Fruit fly (Drosophila melanogaster): ENCODE measurements around the gene FoxP.

Gene FoxP

DNA sequence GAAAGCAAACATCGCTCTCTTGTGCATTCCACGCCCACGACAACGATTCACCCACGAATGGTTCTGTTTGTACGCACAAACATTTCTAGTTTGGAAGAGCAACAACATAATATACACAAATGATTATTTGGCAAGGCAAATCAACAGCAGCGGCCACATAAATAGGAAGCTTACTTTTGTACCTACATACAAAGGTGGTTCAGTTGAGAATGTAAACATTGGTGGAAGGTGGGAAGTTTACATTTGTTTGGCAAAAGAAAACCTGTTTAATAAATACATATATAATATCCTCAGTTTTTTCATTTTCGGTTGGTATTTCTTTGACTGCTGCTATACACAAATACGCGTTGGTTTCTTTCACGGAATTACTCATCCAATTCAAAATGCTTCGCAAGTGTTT lies 28.1 kb downstream of the FoxP start (continued):
- TF ChIP-seq CG6683 (GFP tag; optimal IDR thresholded peaks at IDR 0.05): peak; percentile 74
- no peak for TF ChIP-seq pros (GFP tag; optimal IDR thresholded peaks at IDR 0.05)
- TF ChIP-seq Dll (GFP tag; IDR thresholded peaks at IDR 0.05; ENCODE audit: partially characterized antibody): no peak
- no peak for TF ChIP-seq ci (GFP tag; IDR thresholded peaks at IDR 0.05)
- TF ChIP-seq CrebB (tag; optimal IDR thresholded peaks at IDR 0.05): peak; percentile 89
- peak; percentile 81 for TF ChIP-seq vfl (GFP tag; optimal IDR thresholded peaks at IDR 0.05)
- peak; percentile 72 for TF ChIP-seq Blimp-1 (GFP tag; optimal IDR thresholded peaks at IDR 0.05)
- peak; percentile 82 for TF ChIP-seq dmrt11E (tag; optimal IDR thresholded peaks at IDR 0.05)
- no peak for TF ChIP-seq Gsc (GFP tag; IDR thresholded peaks at IDR 0.05)
- no peak for TF ChIP-seq zen2 (GFP tag; IDR thresholded peaks at IDR 0.05; ENCODE audit: partially characterized antibody)
- no peak for TF ChIP-seq esg (GFP tag; conservative IDR thresholded peaks at IDR 0.05)
- TF ChIP-seq CG12071 (GFP tag; optimal IDR thresholded peaks at IDR 0.05): peak; percentile 93
- TF ChIP-seq dmrt99B (tag; optimal IDR thresholded peaks at IDR 0.05): peak; percentile 93
- TF ChIP-seq sna (GFP tag; IDR thresholded peaks at IDR 0.05; ENCODE audit: partially characterized antibody): no peak
- TF ChIP-seq CG5245 (GFP tag; optimal IDR thresholded peaks at IDR 0.05): peak; percentile 84
- TF ChIP-seq usp (GFP tag; optimal IDR thresholded peaks at IDR 0.05): no peak
- TF ChIP-seq CG18764 (GFP tag; optimal IDR thresholded peaks at IDR 0.05): peak; percentile 86
- TF ChIP-seq CG7839 (tag; optimal IDR thresholded peaks at IDR 0.05): peak; percentile 93
- peak; percentile 88 for TF ChIP-seq phol (tag; optimal IDR thresholded peaks at IDR 0.05)
- peak; percentile 82 for TF ChIP-seq CG10147 (GFP tag; optimal IDR thresholded peaks at IDR 0.05)
- peak; percentile 89 for TF ChIP-seq CG1603 (tag; optimal IDR thresholded peaks at IDR 0.05)
- TF ChIP-seq ranshi (GFP tag; IDR thresholded peaks at IDR 0.05): no peak
- no peak for TF ChIP-seq unc-4 (GFP tag; IDR thresholded peaks at IDR 0.05; ENCODE audit: partially characterized antibody)
- no peak for TF ChIP-seq jigr1 (GFP tag; IDR thresholded peaks at IDR 0.05)
- peak; percentile 98 for TF ChIP-seq sens (GFP tag)
- TF ChIP-seq CG11723 (GFP tag; optimal IDR thresholded peaks at IDR 0.05): peak; percentile 84
- no peak for TF ChIP-seq al (GFP tag; IDR thresholded peaks at IDR 0.05)
- peak; percentile 71 for TF ChIP-seq Antp (GFP tag; optimal IDR thresholded peaks at IDR 0.05)
- peak; percentile 89 for TF ChIP-seq Dek (tag; optimal IDR thresholded peaks at IDR 0.05)
- TF ChIP-seq CG7271 (tag; optimal IDR thresholded peaks at IDR 0.05): peak; percentile 87
- no peak for TF ChIP-seq h (optimal IDR thresholded peaks at IDR 0.05)
- peak; percentile 86 for TF ChIP-seq Sox100B (GFP tag; optimal IDR thresholded peaks at IDR 0.05)
- TF ChIP-seq CG13424 (tag; optimal IDR thresholded peaks at IDR 0.05): peak; percentile 87
- no peak for TF ChIP-seq bowl (GFP tag; IDR thresholded peaks at IDR 0.05)
- no peak for TF ChIP-seq CG16779 (GFP tag; IDR thresholded peaks at IDR 0.05)
- peak; percentile 75 for TF ChIP-seq YL-1 (GFP tag; optimal IDR thresholded peaks at IDR 0.05)
- TF ChIP-seq CG1602 (GFP tag; optimal IDR thresholded peaks at IDR 0.05): peak; percentile 78
- peak; percentile 85 for TF ChIP-seq CG6254 (GFP tag; optimal IDR thresholded peaks at IDR 0.05)
- peak; percentile 90 for TF ChIP-seq Sox102F (GFP tag; optimal IDR thresholded peaks at IDR 0.05)
- peak; percentile 67 for TF ChIP-seq dm (GFP tag; optimal IDR thresholded peaks at IDR 0.05)
- TF ChIP-seq Nf-YC (tag; optimal IDR thresholded peaks at IDR 0.05): peak; percentile 27
- peak; percentile 95 for TF ChIP-seq CG17359 (tag; optimal IDR thresholded peaks at IDR 0.05)
- peak; percentile 93 for TF ChIP-seq Hmr (GFP tag; optimal IDR thresholded peaks at IDR 0.05)
- no peak for TF ChIP-seq CG14050 (GFP tag; IDR thresholded peaks at IDR 0.05)
- TF ChIP-seq oc (tag; optimal IDR thresholded peaks at IDR 0.05): peak; percentile 89
- TF ChIP-seq run (tag; optimal IDR thresholded peaks at IDR 0.05): peak; percentile 87
- TF ChIP-seq CG12104 (GFP tag; optimal IDR thresholded peaks at IDR 0.05): peak; percentile 79
- no peak for TF ChIP-seq CG32532 (GFP tag; IDR thresholded peaks at IDR 0.05)
- peak; percentile 79 for TF ChIP-seq CHES-1-like (GFP tag; optimal IDR thresholded peaks at IDR 0.05)
- no peak for TF ChIP-seq gsb (GFP tag; IDR thresholded peaks at IDR 0.05)
- peak; percentile 88 for TF ChIP-seq CG4424 (GFP tag; optimal IDR thresholded peaks at IDR 0.05)
